Fruit fly (Drosophila melanogaster): ENCODE measurements around the gene Fit1.

The Fit1 gene

dm6 chr3L:4071561-4072049 lies 31.8 kb upstream of the Fit1 start, which contains the start of gene wit (continued):
- TF ChIP-seq Lim3 (GFP tag; IDR thresholded peaks at IDR 0.05) (no peak), eve (GFP tag; optimal IDR thresholded peaks at IDR 0.05) (no peak), NC2α (GFP tag; optimal IDR thresholded peaks at IDR 0.05) (no peak), gsb-n (tag; optimal IDR thresholded peaks at IDR 0.05) (no peak), CG5953 (GFP tag; IDR thresholded peaks at IDR 0.05) (no peak), CG3407 (GFP tag; optimal IDR thresholded peaks at IDR 0.05) (no peak), Xrp1 (GFP tag; IDR thresholded peaks at IDR 0.05) (no peak), yki (optimal IDR thresholded peaks at IDR 0.05) (peak; percentile 57), CG7963 (GFP tag; IDR thresholded peaks at IDR 0.05; ENCODE audit: partially characterized antibody) (no peak), CG9932 (GFP tag; IDR thresholded peaks at IDR 0.05) (peak; percentile 32), CG6272 (GFP tag; IDR thresholded peaks at IDR 0.05) (no peak), CG14050 (GFP tag; IDR thresholded peaks at IDR 0.05) (no peak; the same call in 2 of the 3 replicates), Hsf (GFP tag; optimal IDR thresholded peaks at IDR 0.05) (peak; percentile 26), Sox102F (GFP tag; optimal IDR thresholded peaks at IDR 0.05) (peak; percentile 12), Antp (GFP tag; optimal IDR thresholded peaks at IDR 0.05) (no peak), hkb (optimal IDR thresholded peaks at IDR 0.05) (no peak), hkb (GFP tag; IDR thresholded peaks at IDR 0.05) (peak; percentile 49; the same call in 1 of the 2 replicates), Sin3A (optimal IDR thresholded peaks at IDR 0.05) (no peak), esg (GFP tag; conservative IDR thresholded peaks at IDR 0.05) (no peak), Kr (GFP tag; optimal IDR thresholded peaks at IDR 0.05) (no peak), CG6854 (GFP tag; optimal IDR thresholded peaks at IDR 0.05) (peak; percentile 65), grn (GFP tag; optimal IDR thresholded peaks at IDR 0.05) (no peak), schlank (tag; optimal IDR thresholded peaks at IDR 0.05) (no peak), CG18476 (GFP tag; optimal IDR thresholded peaks at IDR 0.05) (no peak), unc-4 (GFP tag; IDR thresholded peaks at IDR 0.05; ENCODE audit: partially characterized antibody) (peak; percentile 58), E2f2 (GFP tag; IDR thresholded peaks at IDR 0.05) (peak; percentile 17; the same call in 1 of the 2 replicates), CG34422 (GFP tag; IDR thresholded peaks at IDR 0.05) (peak; percentile 79; the same call in 1 of the 3 replicates), amos (GFP tag; IDR thresholded peaks at IDR 0.05; ENCODE audit: partially characterized antibody) (no peak; the same call in 1 of the 2 replicates), CG17186 (GFP tag; optimal IDR thresholded peaks at IDR 0.05) (no peak), Blimp-1 (GFP tag; optimal IDR thresholded peaks at IDR 0.05) (no peak), HLH54F (GFP tag; optimal IDR thresholded peaks at IDR 0.05) (no peak), stwl (tag; optimal IDR thresholded peaks at IDR 0.05) (no peak), dimm (GFP tag; IDR thresholded peaks at IDR 0.05) (no peak), Usf (GFP tag; optimal IDR thresholded peaks at IDR 0.05) (no peak), ase (GFP tag; IDR thresholded peaks at IDR 0.05) (no peak), MBD-R2 (GFP tag; IDR thresholded peaks at IDR 0.05) (no peak), sqz (GFP tag; optimal IDR thresholded peaks at IDR 0.05) (peak; percentile 53), hb (GFP tag; IDR thresholded peaks at IDR 0.05; ENCODE audit: partially characterized antibody) (no peak), Neu2 (GFP tag; optimal IDR thresholded peaks at IDR 0.05; ENCODE audit: borderline replicate concordance) (no peak), vfl (GFP tag; optimal IDR thresholded peaks at IDR 0.05) (no peak), CG10543 (GFP tag; optimal IDR thresholded peaks at IDR 0.05) (peak; percentile 4), CG10979 (tag; optimal IDR thresholded peaks at IDR 0.05) (no peak), Lhr (GFP tag; optimal IDR thresholded peaks at IDR 0.05) (no peak), ro (GFP tag; IDR thresholded peaks at IDR 0.05) (no peak), Dp (GFP tag; optimal IDR thresholded peaks at IDR 0.05) (peak; percentile 6), Dip3 (GFP tag; optimal IDR thresholded peaks at IDR 0.05) (no peak), CG13123 (GFP tag; optimal IDR thresholded peaks at IDR 0.05) (no peak), Lpt (GFP tag; optimal IDR thresholded peaks at IDR 0.05) (no peak), bab2 (GFP tag; optimal IDR thresholded peaks at IDR 0.05) (no peak), CG9727 (GFP tag; optimal IDR thresholded peaks at IDR 0.05) (no peak), CG4404 (GFP tag; IDR thresholded peaks at IDR 0.05) (no peak), CG18262 (tag; optimal IDR thresholded peaks at IDR 0.05) (no peak), her (GFP tag; optimal IDR thresholded peaks at IDR 0.05) (peak; percentile 36)
